Fruit fly (Drosophila melanogaster) whole organism, embryonic: ENCODE measurements around the gene CG13138.

Experiments
- BEAF-32 ChIP-seq: fragments of 200-800 bp; sonication (Bioruptor generic); optimal IDR thresholded peaks from 3 replicates; lab custom pipeline; 2017; ENCODE audit warnings: missing biosample characterization, missing genetic modification characterization, mild to moderate bottlenecking, moderate library complexity, missing genetic modification reagents
- CG10267 ChIP-seq: fragments of 200-800 bp; sonication (Bioruptor generic); optimal IDR thresholded peaks from 2 replicates; lab custom pipeline; 2018; ENCODE audit warnings: missing biosample characterization, mild to moderate bottlenecking, missing genetic modification characterization, moderate library complexity
- CG10979 ChIP-seq: fragments of 200-800 bp; sonication (Bioruptor generic); optimal IDR thresholded peaks from 2 replicates; lab custom pipeline; 2018; ENCODE audit warnings: missing biosample characterization, mild to moderate bottlenecking, missing genetic modification characterization, moderate library complexity
- CG11093 ChIP-seq: fragments of 200-800 bp; sonication (Bioruptor generic); IDR thresholded peaks from 3 replicates; pipeline ENCODE4 v1.3.6; 2022; ENCODE audit warnings: missing biosample characterization, missing genetic modification characterization
- CG1233 ChIP-seq: fragments of 200-800 bp; sonication (Bioruptor generic); optimal IDR thresholded peaks from 4 replicates; lab custom pipeline; 2018; ENCODE audit warnings: missing biosample characterization, mild to moderate bottlenecking, missing genetic modification characterization
- CG13287 ChIP-seq: fragments of 200-800 bp; sonication (Bioruptor generic); IDR thresholded peaks from 2 replicates; pipeline ENCODE4 v1.3.6; 2022; ENCODE audit warnings: missing biosample characterization, missing genetic modification characterization; ENCODE audit not compliant: partially characterized antibody
- CG13624 ChIP-seq: fragments of 200-800 bp; sonication (Bioruptor generic); optimal IDR thresholded peaks from 2 replicates; lab custom pipeline; 2016; ENCODE audit warnings: missing biosample characterization, missing genetic modification characterization
- CG15514 ChIP-seq: fragments of 200-800 bp; sonication (Bioruptor generic); optimal IDR thresholded peaks from 3 replicates; lab custom pipeline; 2017; ENCODE audit warnings: missing biosample characterization, missing genetic modification characterization, mild to moderate bottlenecking, moderate library complexity, missing genetic modification reagents
- CG18599 ChIP-seq: fragments of 200-800 bp; sonication (Bioruptor generic); optimal IDR thresholded peaks from 3 replicates; lab custom pipeline; 2017; ENCODE audit warnings: missing biosample characterization, missing genetic modification characterization, mild to moderate bottlenecking, moderate library complexity, missing genetic modification reagents
- CG18764 ChIP-seq: fragments of 200-800 bp; sonication (Bioruptor generic); optimal IDR thresholded peaks from 3 replicates; lab custom pipeline; 2016; ENCODE audit warnings: missing biosample characterization, missing genetic modification characterization
- CG2875 ChIP-seq: fragments of 200-800 bp; sonication (Bioruptor generic); optimal IDR thresholded peaks from 2 replicates; lab custom pipeline; 2017; ENCODE audit warnings: missing biosample characterization, mild to moderate bottlenecking, missing genetic modification characterization, missing genetic modification reagents
- CG30020 ChIP-seq: fragments of 200-800 bp; optimal IDR thresholded peaks from 2 replicates; lab custom pipeline; 2019; ENCODE audit warnings: missing biosample characterization, mild to moderate bottlenecking, missing genetic modification characterization, moderate library complexity
- CG3995 ChIP-seq: fragments of 200-800 bp; sonication (Bioruptor generic); optimal IDR thresholded peaks from 3 replicates; lab custom pipeline; 2016; ENCODE audit warnings: missing biosample characterization, missing genetic modification characterization
- CG42726 ChIP-seq: fragments of 200-800 bp; sonication (Bioruptor generic); IDR thresholded peaks from 2 replicates; pipeline ENCODE4 v1.3.6; 2022; ENCODE audit warnings: missing biosample characterization, missing genetic modification characterization; ENCODE audit not compliant: partially characterized antibody
- CG4328 ChIP-seq: fragments of 200-800 bp; sonication (Bioruptor generic); optimal IDR thresholded peaks from 3 replicates; lab custom pipeline; 2017; ENCODE audit warnings: missing biosample characterization, missing genetic modification reagents, missing genetic modification characterization
- CG4617 ChIP-seq: fragments of 200-800 bp; sonication (Bioruptor generic); optimal IDR thresholded peaks from 3 replicates; lab custom pipeline; 2016; ENCODE audit warnings: missing biosample characterization, missing genetic modification characterization, borderline replicate concordance
- CG6683 ChIP-seq: fragments of 200-800 bp; sonication (Bioruptor generic); optimal IDR thresholded peaks from 2 replicates; lab custom pipeline; 2017; ENCODE audit warnings: missing biosample characterization, mild to moderate bottlenecking, missing genetic modification characterization, missing genetic modification reagents
- CG7372 ChIP-seq: fragments of 200-800 bp; sonication (Bioruptor generic); IDR thresholded peaks from 2 replicates; pipeline ENCODE4 v1.3.6; 2022; ENCODE audit warnings: missing biosample characterization, missing genetic modification characterization
- CG7745 ChIP-seq: fragments of 200-800 bp; sonication (Bioruptor generic); optimal IDR thresholded peaks from 2 replicates; lab custom pipeline; 2018; ENCODE audit warnings: missing biosample characterization, mild to moderate bottlenecking, missing genetic modification characterization, moderate library complexity
- CG7987 ChIP-seq: fragments of 200-800 bp; sonication (Bioruptor generic); optimal IDR thresholded peaks from 2 replicates; lab custom pipeline; 2018; ENCODE audit warnings: missing biosample characterization, mild to moderate bottlenecking, missing genetic modification characterization, moderate library complexity
- Dll ChIP-seq: fragments of 200-800 bp; sonication (Bioruptor generic); IDR thresholded peaks from 4 replicates; pipeline ENCODE4 v1.3.6; 2022; ENCODE audit warnings: missing biosample characterization, missing genetic modification characterization; ENCODE audit not compliant: partially characterized antibody
- Dp ChIP-seq: fragments of 200-800 bp; sonication (Bioruptor generic); optimal IDR thresholded peaks from 2 replicates; lab custom pipeline; 2018; ENCODE audit warnings: missing biosample characterization, mild to moderate bottlenecking, missing genetic modification characterization, moderate library complexity
- E2f2 ChIP-seq: fragments of 200-800 bp; sonication (Bioruptor generic); IDR thresholded peaks from 2 replicates; pipeline ENCODE4 v1.3.6; 2022; ENCODE audit warnings: missing biosample characterization, missing genetic modification characterization
- Elba2 ChIP-seq: fragments of 200-800 bp; sonication (Bioruptor generic); optimal IDR thresholded peaks from 3 replicates; lab custom pipeline; 2016; ENCODE audit warnings: missing biosample characterization, missing genetic modification characterization
- MESR4 ChIP-seq: fragments of 200-800 bp; sonication (Bioruptor generic); optimal IDR thresholded peaks from 2 replicates; lab custom pipeline; 2018; ENCODE audit warnings: missing biosample characterization, mild to moderate bottlenecking, missing genetic modification characterization, moderate library complexity
- Med ChIP-seq: fragments of 200-800 bp; sonication (Bioruptor generic); peaks from one replicate; lab custom pipeline; 2016; ENCODE audit warnings: missing biosample characterization, missing genetic modification characterization, mild to moderate bottlenecking, inconsistent platforms, moderate library complexity
- Pdp1 ChIP-seq, 2 experiments: fragments of 200-800 bp; sonication (Bioruptor generic); optimal IDR thresholded peaks; 3 replicates each; lab custom pipeline; 2016; ENCODE audit warnings: missing biosample characterization in 2 of 2, missing genetic modification characterization in 2 of 2, mild to moderate bottlenecking in 1 of 2, moderate library complexity in 1 of 2
- Rx ChIP-seq: fragments of 200-800 bp; sonication (Bioruptor generic); IDR thresholded peaks from 2 replicates; pipeline ENCODE4 v1.3.6; 2022; ENCODE audit warnings: missing biosample characterization, missing genetic modification characterization
- Scr ChIP-seq: fragments of 200-800 bp; sonication (Bioruptor generic); IDR thresholded peaks from 2 replicates; pipeline ENCODE4 v1.3.6; 2022; ENCODE audit warnings: missing biosample characterization, missing genetic modification characterization; ENCODE audit not compliant: partially characterized antibody
- Xrp1 ChIP-seq: fragments of 200-800 bp; sonication (Bioruptor generic); IDR thresholded peaks from 2 replicates; pipeline ENCODE4 v1.3.6; 2022; ENCODE audit warnings: missing biosample characterization, missing genetic modification characterization
- YL-1 ChIP-seq: fragments of 200-800 bp; sonication (Bioruptor generic); optimal IDR thresholded peaks from 3 replicates; lab custom pipeline; 2017; ENCODE audit warnings: missing biosample characterization, mild to moderate bottlenecking, missing genetic modification characterization
- chinmo ChIP-seq: fragments of 200-800 bp; sonication (Bioruptor generic); IDR thresholded peaks from 4 replicates; pipeline ENCODE4 v1.3.6; 2022; ENCODE audit warnings: missing biosample characterization, missing genetic modification characterization; ENCODE audit not compliant: partially characterized antibody
- dmrt11E ChIP-seq: fragments of 200-800 bp; sonication (Bioruptor generic); optimal IDR thresholded peaks from 3 replicates; lab custom pipeline; 2018; ENCODE audit warnings: missing biosample characterization, mild to moderate bottlenecking, missing genetic modification characterization, moderate library complexity
- dpn ChIP-seq, 2 experiments: fragments of 200-800 bp; sonication (Bioruptor generic); optimal IDR thresholded peaks; 3 replicates each; lab custom pipeline; 2016; ENCODE audit warnings: missing biosample characterization in 2 of 2, missing genetic modification characterization in 2 of 2
- esg ChIP-seq: fragments of 200-800 bp; sonication (Bioruptor generic); conservative IDR thresholded peaks from 2 replicates; pipeline ENCODE4 v1.3.6; 2022; ENCODE audit warnings: missing biosample characterization, missing genetic modification characterization
- eve ChIP-seq, 2 experiments: fragments of >200 bp; optimal IDR thresholded peaks; 2 replicates each; lab custom pipeline; 2017; ENCODE audit warnings: missing biosample characterization in 2 of 2, missing genetic modification characterization in 2 of 2
- eyg ChIP-seq: fragments of 200-800 bp; sonication (Bioruptor generic); optimal IDR thresholded peaks from 3 replicates; lab custom pipeline; 2016; ENCODE audit warnings: missing biosample characterization, missing genetic modification characterization
- gfzf ChIP-seq: fragments of 200-800 bp; sonication (Bioruptor generic); optimal IDR thresholded peaks from 2 replicates; lab custom pipeline; 2016; ENCODE audit warnings: missing biosample characterization, mild to moderate bottlenecking, missing genetic modification characterization, moderate library complexity
- nerfin-1 ChIP-seq: fragments of 200-800 bp; sonication (Bioruptor generic); optimal IDR thresholded peaks from 3 replicates; lab custom pipeline; 2019; ENCODE audit warnings: missing biosample characterization, mild to moderate bottlenecking, missing genetic modification characterization, moderate library complexity
- nom ChIP-seq: fragments of 200-800 bp; sonication (Bioruptor generic); optimal IDR thresholded peaks from 2 replicates; lab custom pipeline; 2017; ENCODE audit warnings: missing biosample characterization, missing genetic modification characterization, mild to moderate bottlenecking, moderate library complexity, missing genetic modification reagents
- p53 ChIP-seq: fragments of 200-800 bp; sonication (Bioruptor generic); optimal IDR thresholded peaks from 2 replicates; lab custom pipeline; 2016; ENCODE audit warnings: missing biosample characterization, missing genetic modification characterization
- pb ChIP-seq: fragments of 200-800 bp; sonication (Bioruptor generic); optimal IDR thresholded peaks from 3 replicates; lab custom pipeline; 2016; ENCODE audit warnings: missing biosample characterization, missing genetic modification characterization
- pum ChIP-seq: fragments of 200-800 bp; sonication (Bioruptor generic); optimal IDR thresholded peaks from 2 replicates; lab custom pipeline; 2016; ENCODE audit warnings: missing biosample characterization, missing genetic modification characterization
- ranshi ChIP-seq: fragments of 200-800 bp; sonication (Bioruptor generic); IDR thresholded peaks from 2 replicates; pipeline ENCODE4 v1.3.6; 2022; ENCODE audit warnings: missing biosample characterization, missing genetic modification characterization
- sima ChIP-seq: fragments of 200-800 bp; sonication (Bioruptor generic); optimal IDR thresholded peaks from 2 replicates; lab custom pipeline; 2016; ENCODE audit warnings: missing biosample characterization, missing genetic modification characterization
- sna ChIP-seq: fragments of 200-800 bp; sonication (Bioruptor generic); IDR thresholded peaks from 2 replicates; pipeline ENCODE4 v1.3.6; 2022; ENCODE audit warnings: missing biosample characterization, missing genetic modification characterization; ENCODE audit not compliant: partially characterized antibody
- stwl ChIP-seq: fragments of 200-800 bp; sonication (Bioruptor generic); optimal IDR thresholded peaks from 3 replicates; lab custom pipeline; 2018; ENCODE audit warnings: missing biosample characterization, mild to moderate bottlenecking, missing genetic modification characterization, moderate library complexity
- tup ChIP-seq: fragments of 200-800 bp; sonication (Bioruptor generic); optimal IDR thresholded peaks from 2 replicates; lab custom pipeline; 2016; ENCODE audit warnings: missing biosample characterization, mild to moderate bottlenecking, missing genetic modification characterization, moderate library complexity
- zen ChIP-seq: fragments of 200-800 bp; sonication (Bioruptor generic); optimal IDR thresholded peaks from 3 replicates; lab custom pipeline; 2018; ENCODE audit warnings: missing biosample characterization, mild to moderate bottlenecking, missing genetic modification characterization, moderate library complexity

Gene CG13138

DNA sequence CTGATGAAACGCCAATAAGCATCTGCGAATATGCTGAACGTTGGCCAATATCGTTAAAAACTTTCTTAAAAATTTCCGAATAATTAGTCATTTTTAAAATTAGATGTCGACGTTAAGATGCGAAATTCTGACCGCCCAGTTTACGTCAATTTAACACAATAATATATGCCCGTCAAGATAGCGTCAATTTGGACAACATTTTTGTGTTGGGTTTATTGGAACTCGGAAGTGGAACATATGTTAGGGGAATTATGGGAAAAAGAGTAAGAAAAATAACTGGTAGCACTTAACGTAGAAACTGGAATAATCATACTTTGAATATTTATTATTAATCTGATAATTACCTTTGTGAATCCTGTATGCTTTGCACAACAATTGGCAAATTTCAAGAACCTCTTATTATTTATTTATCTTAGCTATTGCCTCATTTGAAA lies 46.1 kb downstream of the CG13138 start, which contains the start of gene CG5676 (continued):
- TF ChIP-seq CG18599 (GFP tag; lab: Kevin White, UChicago) = no peak
- no peak for TF ChIP-seq CG11093 (GFP tag; lab: Robert Waterston, UW)
- TF ChIP-seq chinmo = no peak
- no peak for TF ChIP-seq pum (GFP tag; lab: Kevin White, UChicago)
- TF ChIP-seq Xrp1 = no peak
- 0 out of 2 replicates have a peak, but pooled peaks have one; percentile 8 for TF ChIP-seq E2f2 (GFP tag; lab: Robert Waterston, UW)
- TF ChIP-seq CG42726 = no peak
- peak; percentile 77 for TF ChIP-seq MESR4 (GFP tag; lab: Kevin White, UChicago)
- peak; percentile 26; the same call in 1 of the 2 replicates for TF ChIP-seq Scr (GFP tag; lab: Robert Waterston, UW)
- no peak for TF ChIP-seq CG18764
- TF ChIP-seq eyg (GFP tag; lab: Kevin White, UChicago) = no peak
- peak; percentile 46 for TF ChIP-seq YL-1 (GFP tag; lab: Kevin White, UChicago)
- no peak for TF ChIP-seq sima (GFP tag; lab: Kevin White, UChicago)
- TF ChIP-seq CG1233 (GFP tag; lab: Kevin White, UChicago) = no peak
- 0 out of 4 replicates have a peak, but pooled peaks have one; percentile 34 for TF ChIP-seq Dll (GFP tag; lab: Robert Waterston, UW)
- no peak for TF ChIP-seq CG7987
- TF ChIP-seq zen = peak; percentile 56
- TF ChIP-seq p53 (GFP tag; lab: Kevin White, UChicago) = no peak
- TF ChIP-seq sna (GFP tag; lab: Robert Waterston, UW) = no peak
- no peak for TF ChIP-seq CG6683 (GFP tag; lab: Kevin White, UChicago)
- no peak for TF ChIP-seq CG2875 (GFP tag; lab: Kevin White, UChicago)
- TF ChIP-seq CG4617 = peak; percentile 15
- TF ChIP-seq CG15514 (GFP tag; lab: Kevin White, UChicago) = no peak
- no peak for TF ChIP-seq esg (GFP tag; lab: Robert Waterston, UW)
- no peak for TF ChIP-seq Rx (GFP tag; lab: Robert Waterston, UW)
- no peak for TF ChIP-seq dmrt11E (tag; lab: Kevin White, UChicago)
- TF ChIP-seq CG7372 (GFP tag; lab: Robert Waterston, UW) = no peak
- peak; percentile 25 for TF ChIP-seq Dp (GFP tag; lab: Kevin White, UChicago)
- peak in 1 of 2 experiments; percentile 74 for TF ChIP-seq Pdp1 (GFP tag; optimal IDR thresholded peaks at IDR 0.05; lab: Kevin White, UChicago)
- peak in 1 of 2 experiments; percentile 45 for TF ChIP-seq eve (GFP tag; optimal IDR thresholded peaks at IDR 0.05; lab: Kevin White, UChicago)
- TF ChIP-seq dpn (GFP tag; optimal IDR thresholded peaks at IDR 0.05; lab: Kevin White, UChicago) = no peak
- no peak; the same call in 1 of the 2 replicates for TF ChIP-seq CG13287 (GFP tag; lab: Robert Waterston, UW)
- TF ChIP-seq CG13624 (GFP tag; lab: Kevin White, UChicago) = peak; percentile 16
- TF ChIP-seq CG10979 (tag; lab: Kevin White, UChicago) = no peak
- peak; percentile 99 for TF ChIP-seq CG30020 (tag; lab: Kevin White, UChicago)
- no peak for TF ChIP-seq tup (GFP tag; lab: Kevin White, UChicago)
- peak; percentile 4 for TF ChIP-seq nom (GFP tag; lab: Kevin White, UChicago)
- TF ChIP-seq CG10267 (tag; lab: Kevin White, UChicago) = peak; percentile 17
- TF ChIP-seq Elba2 (GFP tag; lab: Kevin White, UChicago) = no peak
- peak; percentile 59 for TF ChIP-seq Med (GFP tag; lab: Kevin White, UChicago)
- TF ChIP-seq CG3995 (GFP tag; lab: Kevin White, UChicago) = peak; percentile 78
- TF ChIP-seq BEAF-32 = peak; percentile 31
- peak; percentile 52 for TF ChIP-seq stwl (tag; lab: Kevin White, UChicago)
- peak; percentile 36 for TF ChIP-seq CG7745
- no peak for TF ChIP-seq CG4328
- peak; percentile 39 for TF ChIP-seq gfzf
- TF ChIP-seq ranshi (GFP tag; lab: Robert Waterston, UW) = no peak
- no peak for TF ChIP-seq pb (GFP tag; lab: Kevin White, UChicago)
- TF ChIP-seq nerfin-1 (tag; lab: Kevin White, UChicago) = peak; percentile 11
